Fruit fly (Drosophila melanogaster) whole organism, wandering third instar larva: Measurements from ENCODE around the gene Osi16.

ENCODE experiments used
- Abd-B ChIP-seq: fragments of >200 bp; optimal IDR thresholded peaks from 2 replicates; lab custom pipeline; 2017; ENCODE audit warnings: missing biosample characterization, missing genetic modification characterization
- CG32264 ChIP-seq: fragments of 200-800 bp; sonication (Bioruptor generic); optimal IDR thresholded peaks from 2 replicates; lab custom pipeline; 2016; ENCODE audit warnings: missing biosample characterization, missing genetic modification characterization
- CG9705 ChIP-seq: fragments of 200-800 bp; sonication (Bioruptor generic); optimal IDR thresholded peaks from 2 replicates; lab custom pipeline; 2018; ENCODE audit warnings: missing biosample characterization, mild to moderate bottlenecking, missing genetic modification characterization
- CrebA ChIP-seq: fragments of 200-800 bp; sonication (Bioruptor generic); optimal IDR thresholded peaks from 2 replicates; lab custom pipeline; 2016; ENCODE audit warnings: missing biosample characterization, mild to moderate bottlenecking, missing genetic modification characterization, borderline replicate concordance
- Dif ChIP-seq: fragments of 200-275, 200-300 bp; sonication (Bioruptor generic); optimal IDR thresholded peaks from 2 replicates; lab custom pipeline; 2018; ENCODE audit warnings: missing biosample characterization, missing genetic modification characterization; ENCODE audit not compliant: partially characterized antibody
- GATAd ChIP-seq: sonication (Bioruptor generic); optimal IDR thresholded peaks from 2 replicates; lab custom pipeline; 2016; ENCODE audit warnings: missing biosample characterization, missing genetic modification characterization
- HLH106 ChIP-seq: fragments of 200-800 bp; optimal IDR thresholded peaks from 3 replicates; lab custom pipeline; 2019; ENCODE audit warnings: missing biosample characterization, mild to moderate bottlenecking, missing genetic modification characterization, moderate library complexity
- Hnf4 ChIP-seq: fragments of 200-800 bp; sonication (Bioruptor generic); optimal IDR thresholded peaks from 2 replicates; lab custom pipeline; 2016; ENCODE audit warnings: missing biosample characterization, mild to moderate bottlenecking, missing genetic modification characterization
- Hr78 ChIP-seq: fragments of >200 bp; optimal IDR thresholded peaks from 2 replicates; lab custom pipeline; 2017; ENCODE audit warnings: missing biosample characterization, missing genetic modification characterization
- Hr83 ChIP-seq: fragments of 200-300 bp; sonication (Bioruptor generic); optimal IDR thresholded peaks from 2 replicates; lab custom pipeline; 2016; ENCODE audit warnings: missing biosample characterization, mild to moderate bottlenecking, missing genetic modification characterization, moderate library complexity; ENCODE audit not compliant: poor library complexity, severe bottlenecking
- N ChIP-seq: fragments of >200 bp; optimal IDR thresholded peaks from 2 replicates; lab custom pipeline; 2018; ENCODE audit warnings: missing biosample characterization, missing external identifiers, missing genetic modification characterization
- OdsH ChIP-seq: fragments of 200-800 bp; sonication (Bioruptor generic); optimal IDR thresholded peaks from 2 replicates; lab custom pipeline; 2016; ENCODE audit warnings: missing biosample characterization, mild to moderate bottlenecking, missing genetic modification characterization
- Rel ChIP-seq, 2 experiments: fragments of 200-800 bp; sonication (Bioruptor generic) in 1 of 2; optimal IDR thresholded peaks; 2 replicates in 1 of 2; 3 replicates in 1 of 2; lab custom pipeline; 2016 to 2019; ENCODE audit warnings: mild to moderate bottlenecking in 2 of 2, missing biosample characterization in 2 of 2, missing genetic modification characterization in 2 of 2, moderate library complexity in 1 of 2
- Sp1 ChIP-seq: fragments of 200-800 bp; sonication (Bioruptor generic); optimal IDR thresholded peaks from 3 replicates; lab custom pipeline; 2019; ENCODE audit warnings: missing biosample characterization, mild to moderate bottlenecking, missing genetic modification characterization, moderate library complexity
- Vsx2 ChIP-seq: fragments of 200-300, 225-300 bp; sonication (Bioruptor generic); optimal IDR thresholded peaks from 2 replicates; lab custom pipeline; 2018; ENCODE audit warnings: missing biosample characterization, missing genetic modification characterization; ENCODE audit not compliant: partially characterized antibody
- br ChIP-seq: fragments of 200-800 bp; sonication (Bioruptor generic); optimal IDR thresholded peaks from 2 replicates; lab custom pipeline; 2016; ENCODE audit warnings: missing biosample characterization, missing genetic modification characterization
- brk ChIP-seq: fragments of 200-800 bp; sonication (Bioruptor generic); optimal IDR thresholded peaks from 2 replicates; lab custom pipeline; 2016; ENCODE audit warnings: missing biosample characterization, mild to moderate bottlenecking, missing genetic modification characterization
- dl ChIP-seq, 2 experiments: fragments of 175-275, 200-275 bp in 1 of 2; fragments of 200-275 bp in 1 of 2; sonication (Bioruptor generic); optimal IDR thresholded peaks; lab custom pipeline; 2018; ENCODE audit warnings: mild to moderate bottlenecking in 2 of 2, missing biosample characterization in 2 of 2, missing genetic modification characterization in 2 of 2, moderate library complexity in 2 of 2; ENCODE audit not compliant: partially characterized antibody in 2 of 2, insufficient read depth in 1 of 2
- dmrt93B ChIP-seq: fragments of 200-800 bp; sonication (Bioruptor generic); optimal IDR thresholded peaks from 2 replicates; lab custom pipeline; 2018; ENCODE audit warnings: missing biosample characterization, mild to moderate bottlenecking, missing genetic modification characterization
- dsf ChIP-seq: sonication (Bioruptor generic); optimal IDR thresholded peaks from 2 replicates; lab custom pipeline; 2016; ENCODE audit warnings: missing biosample characterization, missing genetic modification characterization, borderline replicate concordance
- ey ChIP-seq: fragments of 200-800 bp; sonication (Bioruptor generic); optimal IDR thresholded peaks from 2 replicates; lab custom pipeline; 2016; ENCODE audit warnings: missing biosample characterization, missing genetic modification characterization
- foxo ChIP-seq, 2 experiments: fragments of 200-800 bp; sonication (Bioruptor generic); optimal IDR thresholded peaks; 2 replicates in 1 of 2; 3 replicates in 1 of 2; lab custom pipeline; 2016 to 2017; ENCODE audit warnings: missing biosample characterization in 2 of 2, missing genetic modification characterization in 2 of 2
- fru ChIP-seq: fragments of 200-800 bp; sonication (Bioruptor generic); optimal IDR thresholded peaks from 3 replicates; lab custom pipeline; 2016; ENCODE audit warnings: missing biosample characterization, mild to moderate bottlenecking, missing genetic modification characterization
- h ChIP-seq: fragments of 200-800 bp; sonication (Bioruptor generic); optimal IDR thresholded peaks from 3 replicates; lab custom pipeline; 2016; ENCODE audit warnings: missing biosample characterization, mild to moderate bottlenecking, missing genetic modification characterization
- lola ChIP-seq: fragments of >200 bp; optimal IDR thresholded peaks from 2 replicates; lab custom pipeline; 2017; ENCODE audit warnings: missing biosample characterization, missing genetic modification characterization
- pan ChIP-seq: fragments of >200 bp; optimal IDR thresholded peaks from 2 replicates; lab custom pipeline; 2017
- psq ChIP-seq: fragments of 200-800 bp; sonication (Bioruptor generic); optimal IDR thresholded peaks from 3 replicates; lab custom pipeline; 2017; ENCODE audit warnings: missing biosample characterization, mild to moderate bottlenecking, missing genetic modification characterization, moderate library complexity
- rgr ChIP-seq: fragments of 200-800 bp; sonication (Bioruptor generic); optimal IDR thresholded peaks from 3 replicates; lab custom pipeline; 2016; ENCODE audit warnings: missing biosample characterization, mild to moderate bottlenecking, missing genetic modification characterization
- sage ChIP-seq: fragments of 200-800 bp; sonication (Bioruptor generic); optimal IDR thresholded peaks from 2 replicates; lab custom pipeline; 2016; ENCODE audit warnings: missing biosample characterization, mild to moderate bottlenecking, missing genetic modification characterization
- sv ChIP-seq: fragments of 200-800 bp; sonication (Bioruptor generic); optimal IDR thresholded peaks from 3 replicates; lab custom pipeline; 2016; ENCODE audit warnings: missing biosample characterization, missing genetic modification characterization
- tai ChIP-seq: sonication (Bioruptor generic); optimal IDR thresholded peaks from 2 replicates; lab custom pipeline; 2016; ENCODE audit warnings: missing biosample characterization, missing genetic modification characterization
- woc ChIP-seq: sonication (Bioruptor generic); optimal IDR thresholded peaks from 2 replicates; lab custom pipeline; 2016; ENCODE audit warnings: missing biosample characterization, mild to moderate bottlenecking, missing genetic modification characterization

Gene Osi16

DNA sequence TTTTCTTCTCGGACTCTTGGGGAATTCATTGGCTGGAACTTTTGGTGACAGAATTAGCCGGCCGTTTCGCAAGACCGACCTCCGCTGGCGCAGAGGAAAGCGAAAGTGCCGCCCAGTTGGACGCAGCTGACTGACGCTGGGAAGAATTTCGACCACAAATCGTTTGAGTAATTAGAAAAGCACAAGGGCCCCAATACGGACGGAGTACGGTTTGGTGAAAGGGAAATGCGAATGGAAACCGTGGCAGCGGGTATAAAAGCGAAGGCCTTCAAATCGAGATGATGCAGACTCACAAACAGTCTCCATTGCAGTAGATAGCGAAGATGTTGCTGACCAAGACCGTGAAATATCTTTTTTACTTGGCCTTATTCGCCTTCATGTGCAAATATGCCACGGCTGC, at the start of gene Osi16:
Gene Osi16, plus strand, starts transcription at position 301 of the 400 bp plus-strand sequence.
- TF ChIP-seq rgr (GFP tag; lab: Kevin White, UChicago) (no peak), CG9705 (GFP tag; lab: Kevin White, UChicago) (no peak), Dif (no peak)

dm6 chr3R:6259837-6260236, 45.2 kb upstream of the Osi16 start, which contains the start of gene Osi9:
Gene Osi9 (plus strand): TSS chr3R:6260211.
- TF ChIP-seq OdsH (GFP tag; lab: Kevin White, UChicago) (no peak), CrebA (GFP tag; lab: Kevin White, UChicago) (no peak), Hr78 (GFP tag; lab: Kevin White, UChicago) (no peak), psq (GFP tag; lab: Kevin White, UChicago) (no peak), HLH106 (no peak), pan (lab: Kevin White, UChicago) (no peak), tai (GFP tag; lab: Kevin White, UChicago) (no peak), CG32264 (GFP tag; lab: Kevin White, UChicago) (no peak), Rel (GFP tag; optimal IDR thresholded peaks at IDR 0.05; lab: Kevin White, UChicago) (no peak), Rel (tag; optimal IDR thresholded peaks at IDR 0.05; lab: Kevin White, UChicago) (no peak), Hnf4 (GFP tag; lab: Kevin White, UChicago) (no peak), woc (no peak), dmrt93B (GFP tag; lab: Kevin White, UChicago) (no peak), Hr83 (no peak), sage (no peak), ey (GFP tag; lab: Kevin White, UChicago) (no peak), N (GFP tag; lab: Kevin White, UChicago) (no peak), fru (no peak)
- TF ChIP-seq, all 38 proteins: peak for 0

dm6 chr3R:6263658-6264057, 41.4 kb upstream of the Osi16 start, which contains the start of gene Osi10a:
Gene Osi10a (plus strand): TSS chr3R:6263958.
- TF ChIP-seq Abd-B (GFP tag; lab: Kevin White, UChicago) (no peak), dsf (no peak), h (GFP tag; lab: Kevin White, UChicago) (no peak), pan (lab: Kevin White, UChicago) (no peak), lola (GFP tag; lab: Kevin White, UChicago) (no peak), HLH106 (no peak), Sp1 (no peak), woc (no peak), Vsx2 (no peak), dl (GFP tag; optimal IDR thresholded peaks at IDR 0.05; lab: Kevin White, UChicago; ENCODE audit: insufficient read depth in 1 of 2, partially characterized antibody in 2 of 2) (no peak), GATAd (no peak), Rel (GFP tag; optimal IDR thresholded peaks at IDR 0.05; lab: Kevin White, UChicago) (no peak), Rel (tag; optimal IDR thresholded peaks at IDR 0.05; lab: Kevin White, UChicago) (no peak), foxo (GFP tag; optimal IDR thresholded peaks at IDR 0.05; lab: Kevin White, UChicago) (no peak), rgr (GFP tag; lab: Kevin White, UChicago) (no peak), N (GFP tag; lab: Kevin White, UChicago) (no peak), dmrt93B (GFP tag; lab: Kevin White, UChicago) (no peak), fru (no peak), brk (GFP tag; lab: Kevin White, UChicago) (no peak), Hr78 (GFP tag; lab: Kevin White, UChicago) (no peak)

DNA sequence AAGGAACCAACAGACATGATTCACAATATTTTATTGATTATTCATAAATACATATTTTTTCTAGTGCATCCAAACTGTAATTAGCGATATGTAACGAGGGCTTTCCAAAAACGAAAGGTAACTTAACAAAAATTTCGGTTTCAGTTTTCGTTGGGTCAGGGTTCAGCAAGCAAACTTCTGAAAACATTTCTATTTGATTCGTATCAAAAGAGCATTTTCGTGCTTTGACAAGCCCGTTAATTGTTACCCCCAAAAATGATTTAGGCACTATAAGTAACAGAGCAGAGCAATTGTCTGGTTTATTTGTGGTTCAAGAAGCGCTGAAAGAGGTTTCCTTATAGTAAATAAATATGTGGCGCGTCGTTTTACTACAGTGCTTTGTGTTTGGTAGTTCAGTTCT, 39.2 kb upstream of the Osi16 start, which contains the start of gene Osi10b:
Gene Osi10b, plus strand, starts transcription at position 301 of the 400 bp plus-strand sequence.
- TF ChIP-seq br (GFP tag; lab: Kevin White, UChicago) = no peak
- TF ChIP-seq, all 38 proteins: peak for 0

- no peak for TF ChIP-seq sv (GFP tag; lab: Kevin White, UChicago)
- no peak for TF ChIP-seq pan (lab: Kevin White, UChicago)
- no peak for TF ChIP-seq CG9705 (GFP tag; lab: Kevin White, UChicago)
- TF ChIP-seq dmrt93B (GFP tag; lab: Kevin White, UChicago) = no peak
- TF ChIP-seq fru = no peak
- TF ChIP-seq foxo (GFP tag; optimal IDR thresholded peaks at IDR 0.05; lab: Kevin White, UChicago) = no peak
These were observed 36.4 kb upstream of the Osi16 start, which contains the start of gene Osi11 for dm6 chr3R:6268657-6269056. Gene Osi11 (minus strand): TSS chr3R:6268757.
